Fruit fly (Drosophila melanogaster) whole organism, wandering third instar larva: ENCODE data around the gene CG2202.
A peak's percentile ranks its signal among the peaks of the same experiment; 100 is the strongest.

ENCODE experiments used
- CG32264 ChIP-seq: fragments of 200-800 bp; sonication (Bioruptor generic); optimal IDR thresholded peaks from 2 replicates; lab custom pipeline; 2016; ENCODE audit warnings: missing biosample characterization, missing genetic modification characterization
- CG9705 ChIP-seq: fragments of 200-800 bp; sonication (Bioruptor generic); optimal IDR thresholded peaks from 2 replicates; lab custom pipeline; 2018; ENCODE audit warnings: missing biosample characterization, mild to moderate bottlenecking, missing genetic modification characterization
- CrebA ChIP-seq: fragments of 200-800 bp; sonication (Bioruptor generic); optimal IDR thresholded peaks from 2 replicates; lab custom pipeline; 2016; ENCODE audit warnings: missing biosample characterization, mild to moderate bottlenecking, missing genetic modification characterization, borderline replicate concordance
- Dfd ChIP-seq: fragments of >200 bp; optimal IDR thresholded peaks from 2 replicates; lab custom pipeline; 2017; ENCODE audit warnings: missing biosample characterization, missing genetic modification characterization
- Dif ChIP-seq: fragments of 200-275, 200-300 bp; sonication (Bioruptor generic); optimal IDR thresholded peaks from 2 replicates; lab custom pipeline; 2018; ENCODE audit warnings: missing biosample characterization, missing genetic modification characterization; ENCODE audit not compliant: partially characterized antibody
- HLH106 ChIP-seq: fragments of 200-800 bp; optimal IDR thresholded peaks from 3 replicates; lab custom pipeline; 2019; ENCODE audit warnings: missing biosample characterization, mild to moderate bottlenecking, missing genetic modification characterization, moderate library complexity
- Hr78 ChIP-seq: fragments of >200 bp; optimal IDR thresholded peaks from 2 replicates; lab custom pipeline; 2017; ENCODE audit warnings: missing biosample characterization, missing genetic modification characterization
- Hr83 ChIP-seq: fragments of 200-300 bp; sonication (Bioruptor generic); optimal IDR thresholded peaks from 2 replicates; lab custom pipeline; 2016; ENCODE audit warnings: missing biosample characterization, mild to moderate bottlenecking, missing genetic modification characterization, moderate library complexity; ENCODE audit not compliant: poor library complexity, severe bottlenecking
- Jra ChIP-seq: sonication (Bioruptor generic); optimal IDR thresholded peaks from 2 replicates; lab custom pipeline; 2016; ENCODE audit warnings: missing biosample characterization, missing genetic modification characterization
- Myc ChIP-seq: fragments of >200 bp; optimal IDR thresholded peaks from 2 replicates; lab custom pipeline; 2017
- N ChIP-seq: fragments of >200 bp; optimal IDR thresholded peaks from 2 replicates; lab custom pipeline; 2018; ENCODE audit warnings: missing biosample characterization, missing external identifiers, missing genetic modification characterization
- Rel ChIP-seq, 2 experiments: fragments of 200-800 bp; sonication (Bioruptor generic) in 1 of 2; optimal IDR thresholded peaks; 2 replicates in 1 of 2; 3 replicates in 1 of 2; lab custom pipeline; 2016 to 2019; ENCODE audit warnings: mild to moderate bottlenecking in 2 of 2, missing biosample characterization in 2 of 2, missing genetic modification characterization in 2 of 2, moderate library complexity in 1 of 2
- Sp1 ChIP-seq: fragments of 200-800 bp; sonication (Bioruptor generic); optimal IDR thresholded peaks from 3 replicates; lab custom pipeline; 2019; ENCODE audit warnings: missing biosample characterization, mild to moderate bottlenecking, missing genetic modification characterization, moderate library complexity
- Vsx2 ChIP-seq: fragments of 200-300, 225-300 bp; sonication (Bioruptor generic); optimal IDR thresholded peaks from 2 replicates; lab custom pipeline; 2018; ENCODE audit warnings: missing biosample characterization, missing genetic modification characterization; ENCODE audit not compliant: partially characterized antibody
- brk ChIP-seq: fragments of 200-800 bp; sonication (Bioruptor generic); optimal IDR thresholded peaks from 2 replicates; lab custom pipeline; 2016; ENCODE audit warnings: missing biosample characterization, mild to moderate bottlenecking, missing genetic modification characterization
- dl ChIP-seq, 2 experiments: fragments of 175-275, 200-275 bp in 1 of 2; fragments of 200-275 bp in 1 of 2; sonication (Bioruptor generic); optimal IDR thresholded peaks; lab custom pipeline; 2018; ENCODE audit warnings: mild to moderate bottlenecking in 2 of 2, missing biosample characterization in 2 of 2, missing genetic modification characterization in 2 of 2, moderate library complexity in 2 of 2; ENCODE audit not compliant: partially characterized antibody in 2 of 2, insufficient read depth in 1 of 2
- dmrt93B ChIP-seq: fragments of 200-800 bp; sonication (Bioruptor generic); optimal IDR thresholded peaks from 2 replicates; lab custom pipeline; 2018; ENCODE audit warnings: missing biosample characterization, mild to moderate bottlenecking, missing genetic modification characterization
- dsf ChIP-seq: sonication (Bioruptor generic); optimal IDR thresholded peaks from 2 replicates; lab custom pipeline; 2016; ENCODE audit warnings: missing biosample characterization, missing genetic modification characterization, borderline replicate concordance
- ey ChIP-seq: fragments of 200-800 bp; sonication (Bioruptor generic); optimal IDR thresholded peaks from 2 replicates; lab custom pipeline; 2016; ENCODE audit warnings: missing biosample characterization, missing genetic modification characterization
- foxo ChIP-seq, 2 experiments: fragments of 200-800 bp; sonication (Bioruptor generic); optimal IDR thresholded peaks; 2 replicates in 1 of 2; 3 replicates in 1 of 2; lab custom pipeline; 2016 to 2017; ENCODE audit warnings: missing biosample characterization in 2 of 2, missing genetic modification characterization in 2 of 2
- fru ChIP-seq: fragments of 200-800 bp; sonication (Bioruptor generic); optimal IDR thresholded peaks from 3 replicates; lab custom pipeline; 2016; ENCODE audit warnings: missing biosample characterization, mild to moderate bottlenecking, missing genetic modification characterization
- h ChIP-seq: fragments of 200-800 bp; sonication (Bioruptor generic); optimal IDR thresholded peaks from 3 replicates; lab custom pipeline; 2016; ENCODE audit warnings: missing biosample characterization, mild to moderate bottlenecking, missing genetic modification characterization
- jim ChIP-seq: fragments of 175-275, 200-325 bp; sonication (Bioruptor generic); optimal IDR thresholded peaks from 2 replicates; lab custom pipeline; 2016; ENCODE audit warnings: missing biosample characterization, mild to moderate bottlenecking, missing genetic modification characterization
- lola ChIP-seq: fragments of >200 bp; optimal IDR thresholded peaks from 2 replicates; lab custom pipeline; 2017; ENCODE audit warnings: missing biosample characterization, missing genetic modification characterization
- pan ChIP-seq: fragments of >200 bp; optimal IDR thresholded peaks from 2 replicates; lab custom pipeline; 2017
- psq ChIP-seq: fragments of 200-800 bp; sonication (Bioruptor generic); optimal IDR thresholded peaks from 3 replicates; lab custom pipeline; 2017; ENCODE audit warnings: missing biosample characterization, mild to moderate bottlenecking, missing genetic modification characterization, moderate library complexity
- rgr ChIP-seq: fragments of 200-800 bp; sonication (Bioruptor generic); optimal IDR thresholded peaks from 3 replicates; lab custom pipeline; 2016; ENCODE audit warnings: missing biosample characterization, mild to moderate bottlenecking, missing genetic modification characterization
- sv ChIP-seq: fragments of 200-800 bp; sonication (Bioruptor generic); optimal IDR thresholded peaks from 3 replicates; lab custom pipeline; 2016; ENCODE audit warnings: missing biosample characterization, missing genetic modification characterization
- tai ChIP-seq: sonication (Bioruptor generic); optimal IDR thresholded peaks from 2 replicates; lab custom pipeline; 2016; ENCODE audit warnings: missing biosample characterization, missing genetic modification characterization
- usp ChIP-seq: fragments of >200 bp; optimal IDR thresholded peaks from 2 replicates; lab custom pipeline; 2017; ENCODE audit warnings: missing biosample characterization, missing genetic modification characterization
- woc ChIP-seq: sonication (Bioruptor generic); optimal IDR thresholded peaks from 2 replicates; lab custom pipeline; 2016; ENCODE audit warnings: missing biosample characterization, mild to moderate bottlenecking, missing genetic modification characterization

CG2202 gene

DNA sequence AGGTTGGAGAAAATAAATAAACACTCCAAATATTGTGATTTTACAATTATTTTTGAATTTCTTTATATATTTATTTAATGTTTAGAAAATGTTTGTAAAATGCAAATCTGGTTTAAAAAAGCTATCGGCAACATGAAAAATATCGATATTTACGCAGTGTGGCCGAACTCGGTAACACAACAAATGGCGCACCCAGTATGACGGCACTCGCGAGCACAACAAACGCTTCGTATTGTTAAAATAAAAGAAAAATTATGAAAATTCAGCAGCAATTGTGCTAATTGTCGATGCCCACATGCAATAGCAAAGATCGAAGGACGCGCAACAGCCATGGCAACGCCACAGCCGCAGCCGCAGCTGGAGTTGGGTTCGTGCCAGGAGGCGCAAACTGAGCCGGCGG is at the start of gene CG2202:
Gene CG2202, plus strand, starts transcription at position 193 of the 400 bp plus-strand sequence.
- TF ChIP-seq usp (no peak), pan (no peak), rgr (GFP tag; lab: Kevin White, UChicago) (peak; percentile 11)

DNA sequence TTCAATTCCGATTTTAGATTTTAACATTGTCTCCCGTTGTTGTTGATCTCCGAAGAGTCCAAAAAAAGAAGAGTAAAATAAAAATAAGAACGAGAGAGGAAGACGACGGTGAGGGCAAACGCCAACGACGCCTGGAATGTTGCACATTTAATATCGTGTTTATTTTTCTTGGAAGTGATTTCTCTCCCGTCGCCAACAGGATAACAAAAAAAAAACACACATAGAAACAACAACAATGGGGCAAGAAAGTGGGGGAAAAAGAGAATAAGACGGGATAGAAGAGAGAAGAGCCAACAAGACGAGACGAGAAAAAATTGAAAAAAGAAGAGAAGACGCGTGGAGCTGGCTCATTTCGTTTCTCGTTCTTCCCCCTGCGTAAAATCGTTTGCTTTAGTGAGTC is 47.5 kb upstream of the CG2202 start:
- TF ChIP-seq dsf (no peak), Sp1 (GFP tag; lab: Kevin White, UChicago) (no peak), CG9705 (GFP tag; lab: Kevin White, UChicago) (no peak), tai (no peak), ey (GFP tag; lab: Kevin White, UChicago) (no peak), h (GFP tag; lab: Kevin White, UChicago) (no peak), foxo (GFP tag; optimal IDR thresholded peaks at IDR 0.05; lab: Kevin White, UChicago) (no peak), Dif (GFP tag; lab: Kevin White, UChicago) (peak; percentile 0), woc (GFP tag; lab: Kevin White, UChicago) (no peak), usp (no peak), rgr (GFP tag; lab: Kevin White, UChicago) (no peak), Rel (GFP tag; optimal IDR thresholded peaks at IDR 0.05; lab: Kevin White, UChicago) (no peak), Rel (tag; optimal IDR thresholded peaks at IDR 0.05; lab: Kevin White, UChicago) (peak; percentile 33), Hr78 (GFP tag; lab: Kevin White, UChicago) (no peak), psq (peak; percentile 73), CrebA (GFP tag; lab: Kevin White, UChicago) (no peak), fru (GFP tag; lab: Kevin White, UChicago) (no peak), lola (GFP tag; lab: Kevin White, UChicago) (no peak), Myc (no peak), dl (GFP tag; optimal IDR thresholded peaks at IDR 0.05; lab: Kevin White, UChicago; ENCODE audit: insufficient read depth in 1 of 2, partially characterized antibody in 2 of 2) (no peak), HLH106 (tag; lab: Kevin White, UChicago) (no peak), Jra (no peak), dmrt93B (GFP tag; lab: Kevin White, UChicago) (no peak), Hr83 (GFP tag; lab: Kevin White, UChicago) (no peak), jim (no peak)

DNA sequence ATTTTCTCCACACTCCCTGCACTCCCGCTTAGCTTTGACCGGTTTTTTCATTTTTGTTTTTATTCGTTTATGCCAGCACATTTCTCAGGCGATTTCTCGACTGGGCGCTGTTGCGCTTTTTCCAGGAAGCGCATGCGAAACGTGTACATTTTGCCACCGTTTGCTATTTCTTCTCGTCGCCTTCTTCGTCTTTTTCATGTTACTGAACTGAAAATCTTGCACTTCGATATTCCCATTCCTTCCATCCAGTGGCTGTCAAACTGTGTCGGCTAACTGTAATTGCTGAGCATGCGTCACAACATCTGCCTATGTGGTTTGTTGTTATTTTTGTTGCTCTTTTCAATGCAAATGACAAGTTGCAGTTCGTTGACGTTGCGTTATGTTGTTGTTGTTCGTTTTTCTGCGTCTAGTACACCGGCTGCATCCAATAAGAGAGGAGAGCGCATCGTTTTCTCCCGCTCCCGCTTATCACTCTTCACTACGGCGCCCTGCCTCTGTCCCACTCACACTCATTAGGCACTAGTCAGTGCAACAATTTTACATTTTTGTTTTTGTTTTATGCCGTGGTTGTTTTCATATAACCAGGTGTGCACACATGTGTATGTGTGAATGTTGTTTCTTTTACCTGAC is 46.6 kb upstream of the CG2202 start:
- TF ChIP-seq CG9705 (GFP tag; lab: Kevin White, UChicago) (no peak), N (GFP tag; lab: Kevin White, UChicago) (no peak), Rel (GFP tag; optimal IDR thresholded peaks at IDR 0.05; lab: Kevin White, UChicago) (no peak), Rel (tag; optimal IDR thresholded peaks at IDR 0.05; lab: Kevin White, UChicago) (no peak), sv (GFP tag; lab: Kevin White, UChicago) (no peak), rgr (GFP tag; lab: Kevin White, UChicago) (no peak), dsf (no peak), pan (no peak), Dif (GFP tag; lab: Kevin White, UChicago) (no peak), CG32264 (GFP tag; lab: Kevin White, UChicago) (no peak), dl (GFP tag; optimal IDR thresholded peaks at IDR 0.05; lab: Kevin White, UChicago; ENCODE audit: insufficient read depth in 1 of 2, partially characterized antibody in 2 of 2) (no peak), brk (GFP tag; lab: Kevin White, UChicago) (no peak), fru (GFP tag; lab: Kevin White, UChicago) (no peak), woc (GFP tag; lab: Kevin White, UChicago) (no peak), Dfd (GFP tag; lab: Kevin White, UChicago) (no peak), Jra (no peak), CrebA (GFP tag; lab: Kevin White, UChicago) (no peak), dmrt93B (GFP tag; lab: Kevin White, UChicago) (no peak), Vsx2 (no peak)
